Worm (Caenorhabditis elegans) whole organism, L4/young adult: ENCODE measurements around the gene R12C12.6.

Experiments used
- W03F9.2 ChIP-seq: fragments of 150-350 bp; optimal IDR thresholded peaks from 2 replicates; lab custom pipeline; 2014; ENCODE audit warnings: missing biosample characterization, missing genetic modification characterization
- dao-5 ChIP-seq: sonication (generic microtip); optimal IDR thresholded peaks from 2 replicates; lab custom pipeline; 2016; ENCODE audit warnings: missing genotype, missing genetic modification characterization, moderate library complexity, missing compliant biosample characterization
- him-1 ChIP-seq: sonication (generic microtip); optimal IDR thresholded peaks from 2 replicates; lab custom pipeline; 2016; ENCODE audit warnings: missing genotype, missing genetic modification reagents, missing genetic modification characterization, missing compliant biosample characterization

DNA sequence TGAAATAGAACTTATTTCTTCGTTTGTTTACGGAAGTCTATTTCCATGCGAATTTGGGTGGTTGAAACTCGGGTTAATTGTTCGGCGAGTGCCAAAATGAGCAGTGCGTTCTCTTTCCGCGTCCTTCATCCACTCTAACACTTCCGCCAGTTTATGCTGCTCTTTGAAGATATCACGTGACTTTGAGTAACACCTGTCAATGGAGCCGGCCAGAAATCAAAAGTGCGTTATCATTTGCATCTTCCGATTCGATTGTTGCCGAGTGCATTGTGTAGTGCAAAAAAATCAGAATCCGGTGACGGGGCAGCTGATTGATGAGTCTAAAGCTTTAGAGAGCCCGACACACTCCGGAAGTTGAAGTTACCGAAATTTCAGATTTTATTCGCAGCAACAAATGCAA, 46.7 kb downstream of the R12C12.6 start:
- TF ChIP-seq him-1 (no peak), dao-5 (tag; lab: Kevin White, UChicago) (no peak), W03F9.2 (tag; lab: Kevin White, UChicago) (no peak)
